Worm (Caenorhabditis elegans): ENCODE results near the gene ced-7.

DNA sequence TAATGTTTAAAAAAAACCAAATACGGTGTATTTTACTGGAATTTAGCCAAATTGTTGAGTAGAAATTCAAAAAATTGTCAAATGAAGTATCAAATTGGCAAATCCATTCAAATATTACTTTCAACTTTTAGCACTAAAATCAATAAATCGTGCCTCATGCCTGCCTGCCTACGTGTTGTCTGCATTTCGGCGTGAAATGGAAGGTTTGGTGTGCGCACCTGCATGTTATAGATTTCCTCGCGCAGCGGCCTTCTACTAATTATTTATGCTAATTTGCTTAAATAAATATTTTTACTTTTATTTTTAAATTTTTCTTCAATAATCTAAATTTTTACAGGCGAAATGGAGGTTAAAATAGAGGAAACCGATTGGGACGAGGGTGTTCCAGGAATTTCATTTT lies 51.1 kb downstream of the ced-7 start, which contains the start of gene ZK1098.2:
- no peak for TF ChIP-seq nhr-237 (tag; optimal IDR thresholded peaks at IDR 0.05)
- TF ChIP-seq nhr-76 (tag; optimal IDR thresholded peaks at IDR 0.05), result no peak
- no peak for TF ChIP-seq snpc-4 (tag; optimal IDR thresholded peaks at IDR 0.05)
- TF ChIP-seq R02D3.7 (tag; optimal IDR thresholded peaks at IDR 0.05), result no peak

Measured in whole organism, L3 larva.